Fruit fly (Drosophila melanogaster) whole organism, prepupa: ENCODE measurements around the gene CG32373.

ENCODE experiments used
- CG10631 ChIP-seq: fragments of 200-800 bp; sonication (Bioruptor generic); optimal IDR thresholded peaks from 2 replicates; lab custom pipeline; 2016; ENCODE audit warnings: missing biosample characterization, missing genetic modification characterization
- CG15336 ChIP-seq: fragments of 200-800 bp; sonication (Bioruptor generic); IDR thresholded peaks from 2 replicates; pipeline ENCODE4 v1.3.6; 2022; ENCODE audit warnings: missing biosample characterization, missing genetic modification characterization
- CG3919 ChIP-seq: fragments of 200-800 bp; sonication (Bioruptor generic); optimal IDR thresholded peaks from 3 replicates; lab custom pipeline; 2016; ENCODE audit warnings: missing biosample characterization, missing genetic modification characterization
- Smox ChIP-seq: fragments of 200-800 bp; sonication (Bioruptor generic); optimal IDR thresholded peaks from 3 replicates; lab custom pipeline; 2016; ENCODE audit warnings: missing biosample characterization, missing genetic modification characterization

- TF ChIP-seq Smox (GFP tag; lab: Kevin White, UChicago) (no peak), CG3919 (GFP tag; lab: Kevin White, UChicago) (no peak), CG15336 (GFP tag; lab: Robert Waterston, UW) (no peak), CG10631 (no peak)
Observed at dm6 chr3L:7742941-7743340, 92.6 kb downstream of the CG32373 start, which contains the start of gene Snmp2.
